Fruit fly (Drosophila melanogaster) whole organism, embryonic: ENCODE measurements around the gene Iris.

Source experiments
- ATbp ChIP-seq: fragments of 200-800 bp; sonication (Bioruptor generic); optimal IDR thresholded peaks from 2 replicates; lab custom pipeline; 2017; ENCODE audit warnings: missing biosample characterization, mild to moderate bottlenecking, missing genetic modification characterization, missing genetic modification reagents
- Abd-B ChIP-seq: fragments of 200-800 bp; sonication (Bioruptor generic); optimal IDR thresholded peaks from 2 replicates; lab custom pipeline; 2018; ENCODE audit warnings: missing biosample characterization, mild to moderate bottlenecking, missing genetic modification characterization, moderate library complexity
- CG10979 ChIP-seq: fragments of 200-800 bp; sonication (Bioruptor generic); optimal IDR thresholded peaks from 2 replicates; lab custom pipeline; 2018; ENCODE audit warnings: missing biosample characterization, mild to moderate bottlenecking, missing genetic modification characterization, moderate library complexity
- CG11456 ChIP-seq: fragments of 200-800 bp; sonication (Bioruptor generic); IDR thresholded peaks from 3 replicates; pipeline ENCODE4 v1.3.6; 2022; ENCODE audit warnings: missing biosample characterization, missing genetic modification characterization
- CG11723 ChIP-seq: fragments of 200-800 bp; sonication (Bioruptor generic); optimal IDR thresholded peaks from 2 replicates; lab custom pipeline; 2017; ENCODE audit warnings: missing biosample characterization, mild to moderate bottlenecking, missing genetic modification characterization
- CG12769 ChIP-seq: fragments of 200-800 bp; sonication (Bioruptor generic); optimal IDR thresholded peaks from 2 replicates; lab custom pipeline; 2019; ENCODE audit warnings: missing biosample characterization, mild to moderate bottlenecking, missing genetic modification characterization, moderate library complexity
- CG15514 ChIP-seq: fragments of 200-800 bp; sonication (Bioruptor generic); optimal IDR thresholded peaks from 3 replicates; lab custom pipeline; 2017; ENCODE audit warnings: missing biosample characterization, missing genetic modification characterization, mild to moderate bottlenecking, moderate library complexity, missing genetic modification reagents
- CG15696 ChIP-seq: fragments of 200-800 bp; sonication (Bioruptor generic); optimal IDR thresholded peaks from 2 replicates; lab custom pipeline; 2019; ENCODE audit warnings: missing biosample characterization, mild to moderate bottlenecking, missing genetic modification characterization, moderate library complexity
- CG1647 ChIP-seq: fragments of 200-800 bp; sonication (Bioruptor generic); optimal IDR thresholded peaks from 3 replicates; lab custom pipeline; 2016; ENCODE audit warnings: missing biosample characterization, missing genetic modification characterization
- CG33213 ChIP-seq: fragments of 200-800 bp; sonication (Bioruptor generic); optimal IDR thresholded peaks from 3 replicates; lab custom pipeline; 2016; ENCODE audit warnings: missing biosample characterization, missing genetic modification characterization
- CG42726 ChIP-seq: fragments of 200-800 bp; sonication (Bioruptor generic); IDR thresholded peaks from 2 replicates; pipeline ENCODE4 v1.3.6; 2022; ENCODE audit warnings: missing biosample characterization, missing genetic modification characterization; ENCODE audit not compliant: partially characterized antibody
- CG4282 ChIP-seq: fragments of 200-800 bp; sonication (Bioruptor generic); optimal IDR thresholded peaks from 2 replicates; lab custom pipeline; 2016; ENCODE audit warnings: missing biosample characterization, missing genetic modification characterization
- CG4617 ChIP-seq: fragments of 200-800 bp; sonication (Bioruptor generic); optimal IDR thresholded peaks from 3 replicates; lab custom pipeline; 2016; ENCODE audit warnings: missing biosample characterization, missing genetic modification characterization, borderline replicate concordance
- CG4854 ChIP-seq: fragments of 200-800 bp; sonication (Bioruptor generic); optimal IDR thresholded peaks from 2 replicates; lab custom pipeline; 2016; ENCODE audit warnings: missing biosample characterization, missing genetic modification characterization, inconsistent platforms
- CG6254 ChIP-seq: fragments of 200-800 bp; sonication (Bioruptor generic); optimal IDR thresholded peaks from 3 replicates; lab custom pipeline; 2017; ENCODE audit warnings: mild to moderate bottlenecking, missing biosample characterization, missing genetic modification reagents, missing genetic modification characterization
- CG6791 ChIP-seq: fragments of 200-800 bp; sonication (Bioruptor generic); IDR thresholded peaks from 3 replicates; pipeline ENCODE4 v1.3.6; 2022; ENCODE audit warnings: missing biosample characterization, missing genetic modification characterization; ENCODE audit not compliant: partially characterized antibody
- CG7357 ChIP-seq: fragments of 200-800 bp; sonication (Bioruptor generic); IDR thresholded peaks from 3 replicates; pipeline ENCODE4 v1.3.6; 2022; ENCODE audit warnings: missing biosample characterization, missing genetic modification characterization
- CG7786 ChIP-seq: fragments of 200-800 bp; sonication (Bioruptor generic); optimal IDR thresholded peaks from 2 replicates; lab custom pipeline; 2016; ENCODE audit warnings: missing biosample characterization, missing genetic modification characterization
- CG7839 ChIP-seq: fragments of 200-800 bp; sonication (Bioruptor generic); optimal IDR thresholded peaks from 3 replicates; lab custom pipeline; 2018; ENCODE audit warnings: missing biosample characterization, mild to moderate bottlenecking, missing genetic modification characterization, moderate library complexity
- CG7963 ChIP-seq: fragments of 200-800 bp; sonication (Bioruptor generic); IDR thresholded peaks from 3 replicates; pipeline ENCODE4 v1.3.6; 2022; ENCODE audit warnings: missing biosample characterization, missing genetic modification characterization; ENCODE audit not compliant: partially characterized antibody
- CG8478 ChIP-seq: fragments of >200 bp; optimal IDR thresholded peaks from 2 replicates; lab custom pipeline; 2018
- CG9609 ChIP-seq: fragments of 200-800 bp; sonication (Bioruptor generic); optimal IDR thresholded peaks from 3 replicates; lab custom pipeline; 2016; ENCODE audit warnings: missing biosample characterization, missing genetic modification characterization
- CG9932 ChIP-seq: fragments of 200-800 bp; sonication (Bioruptor generic); IDR thresholded peaks from 2 replicates; pipeline ENCODE4 v1.3.6; 2022; ENCODE audit warnings: missing biosample characterization, missing genetic modification characterization
- D ChIP-seq, 2 experiments: fragments of 200-800 bp in 1 of 2; fragments of >200 bp in 1 of 2; sonication (Bioruptor generic) in 1 of 2; optimal IDR thresholded peaks; 2 replicates in 1 of 2; 3 replicates in 1 of 2; lab custom pipeline; 2017; ENCODE audit warnings: mild to moderate bottlenecking in 1 of 2, missing biosample characterization in 1 of 2, missing genetic modification characterization in 1 of 2, missing genetic modification reagents in 1 of 2
- Dad ChIP-seq: fragments of 200-800 bp; sonication (Bioruptor generic); optimal IDR thresholded peaks from 3 replicates; lab custom pipeline; 2016; ENCODE audit warnings: missing biosample characterization, missing genetic modification characterization
- Fer2 ChIP-seq: fragments of 200-800 bp; sonication (Bioruptor generic); optimal IDR thresholded peaks from 2 replicates; lab custom pipeline; 2018; ENCODE audit warnings: missing biosample characterization, mild to moderate bottlenecking, missing genetic modification characterization, moderate library complexity
- HLH3B ChIP-seq: fragments of 200-800 bp; sonication (Bioruptor generic); IDR thresholded peaks from 2 replicates; pipeline ENCODE4 v1.3.6; 2022; ENCODE audit warnings: missing biosample characterization, missing genetic modification characterization
- HLH54F ChIP-seq: fragments of 200-800 bp; sonication (Bioruptor generic); optimal IDR thresholded peaks from 3 replicates; lab custom pipeline; 2016; ENCODE audit warnings: missing biosample characterization, missing genetic modification characterization
- Hmx ChIP-seq: fragments of 200-800 bp; sonication (Bioruptor generic); optimal IDR thresholded peaks from 2 replicates; lab custom pipeline; 2016; ENCODE audit warnings: missing biosample characterization, missing genetic modification characterization
- Jarid2 ChIP-seq: fragments of 200-800 bp; sonication (Bioruptor generic); optimal IDR thresholded peaks from 3 replicates; lab custom pipeline; 2017; ENCODE audit warnings: mild to moderate bottlenecking, missing biosample characterization, missing genetic modification reagents, missing genetic modification characterization
- Lpt ChIP-seq: fragments of >200 bp; optimal IDR thresholded peaks from 2 replicates; lab custom pipeline; 2018; ENCODE audit warnings: missing biosample characterization, missing genetic modification characterization
- Ravus ChIP-seq: fragments of 200-800 bp; sonication (Bioruptor generic); IDR thresholded peaks from 2 replicates; pipeline ENCODE4 v1.3.6; 2022; ENCODE audit warnings: missing biosample characterization, missing genetic modification characterization
- bcd ChIP-seq: fragments of 200-800 bp; sonication (Bioruptor generic); optimal IDR thresholded peaks from 2 replicates; lab custom pipeline; 2017; ENCODE audit warnings: missing biosample characterization, mild to moderate bottlenecking, missing genetic modification characterization
- bowl ChIP-seq: fragments of 200-800 bp; sonication (Bioruptor generic); IDR thresholded peaks from 2 replicates; pipeline ENCODE4 v1.3.6; 2022; ENCODE audit warnings: missing biosample characterization, missing genetic modification characterization
- cato ChIP-seq: fragments of 200-800 bp; sonication (Bioruptor generic); optimal IDR thresholded peaks from 2 replicates; lab custom pipeline; 2016; ENCODE audit warnings: missing biosample characterization, missing genetic modification characterization, borderline replicate concordance
- corto ChIP-seq: fragments of 200-800 bp; sonication (Bioruptor generic); optimal IDR thresholded peaks from 2 replicates; lab custom pipeline; 2016; ENCODE audit warnings: missing biosample characterization, mild to moderate bottlenecking, missing genetic modification characterization, moderate library complexity
- crp ChIP-seq, 2 experiments: fragments of 200-800 bp; sonication (Bioruptor generic); optimal IDR thresholded peaks; 2 replicates in 1 of 2; 3 replicates in 1 of 2; lab custom pipeline; 2017; ENCODE audit warnings: missing biosample characterization in 2 of 2, missing genetic modification characterization in 2 of 2, mild to moderate bottlenecking in 1 of 2, moderate library complexity in 1 of 2
- dati ChIP-seq: fragments of 200-800 bp; sonication (Bioruptor generic); IDR thresholded peaks from 2 replicates; pipeline ENCODE4 v1.3.6; 2022; ENCODE audit warnings: missing biosample characterization, missing genetic modification characterization
- grau ChIP-seq: fragments of 200-800 bp; optimal IDR thresholded peaks from 3 replicates; lab custom pipeline; 2019; ENCODE audit warnings: missing biosample characterization, mild to moderate bottlenecking, missing genetic modification characterization, moderate library complexity
- ham ChIP-seq: fragments of 200-800 bp; sonication (Bioruptor generic); IDR thresholded peaks from 2 replicates; pipeline ENCODE4 v1.3.6; 2022; ENCODE audit warnings: missing biosample characterization, missing genetic modification characterization
- her ChIP-seq: fragments of 200-800 bp; sonication (Bioruptor generic); optimal IDR thresholded peaks from 2 replicates; lab custom pipeline; 2016; ENCODE audit warnings: missing biosample characterization, missing genetic modification characterization
- jing ChIP-seq: fragments of 200-800 bp; sonication (Bioruptor generic); optimal IDR thresholded peaks from 2 replicates; lab custom pipeline; 2018; ENCODE audit warnings: missing biosample characterization, mild to moderate bottlenecking, missing genetic modification characterization
- klu ChIP-seq: fragments of 200-800 bp; sonication (Bioruptor generic); IDR thresholded peaks from 2 replicates; pipeline ENCODE4 v1.3.6; 2022; ENCODE audit warnings: missing biosample characterization, missing genetic modification characterization
- oc ChIP-seq: fragments of 200-800 bp; sonication (Bioruptor generic); optimal IDR thresholded peaks from 2 replicates; lab custom pipeline; 2018; ENCODE audit warnings: missing biosample characterization, mild to moderate bottlenecking, missing genetic modification characterization, moderate library complexity
- seq ChIP-seq: fragments of 200-800 bp; sonication (Bioruptor generic); IDR thresholded peaks from 2 replicates; pipeline ENCODE4 v1.3.6; 2022; ENCODE audit warnings: missing biosample characterization, missing genetic modification characterization
- tx ChIP-seq: fragments of 200-800 bp; sonication (Bioruptor generic); optimal IDR thresholded peaks from 2 replicates; lab custom pipeline; 2016; ENCODE audit warnings: missing biosample characterization, missing genetic modification characterization
- zen2 ChIP-seq: fragments of 200-800 bp; sonication (Bioruptor generic); IDR thresholded peaks from 3 replicates; pipeline ENCODE4 v1.3.6; 2022; ENCODE audit warnings: missing biosample characterization, missing genetic modification characterization; ENCODE audit not compliant: partially characterized antibody
- zfh2 ChIP-seq: fragments of 200-800 bp; sonication (Bioruptor generic); optimal IDR thresholded peaks from 2 replicates; lab custom pipeline; 2016; ENCODE audit warnings: missing biosample characterization, missing genetic modification characterization

Iris gene

DNA sequence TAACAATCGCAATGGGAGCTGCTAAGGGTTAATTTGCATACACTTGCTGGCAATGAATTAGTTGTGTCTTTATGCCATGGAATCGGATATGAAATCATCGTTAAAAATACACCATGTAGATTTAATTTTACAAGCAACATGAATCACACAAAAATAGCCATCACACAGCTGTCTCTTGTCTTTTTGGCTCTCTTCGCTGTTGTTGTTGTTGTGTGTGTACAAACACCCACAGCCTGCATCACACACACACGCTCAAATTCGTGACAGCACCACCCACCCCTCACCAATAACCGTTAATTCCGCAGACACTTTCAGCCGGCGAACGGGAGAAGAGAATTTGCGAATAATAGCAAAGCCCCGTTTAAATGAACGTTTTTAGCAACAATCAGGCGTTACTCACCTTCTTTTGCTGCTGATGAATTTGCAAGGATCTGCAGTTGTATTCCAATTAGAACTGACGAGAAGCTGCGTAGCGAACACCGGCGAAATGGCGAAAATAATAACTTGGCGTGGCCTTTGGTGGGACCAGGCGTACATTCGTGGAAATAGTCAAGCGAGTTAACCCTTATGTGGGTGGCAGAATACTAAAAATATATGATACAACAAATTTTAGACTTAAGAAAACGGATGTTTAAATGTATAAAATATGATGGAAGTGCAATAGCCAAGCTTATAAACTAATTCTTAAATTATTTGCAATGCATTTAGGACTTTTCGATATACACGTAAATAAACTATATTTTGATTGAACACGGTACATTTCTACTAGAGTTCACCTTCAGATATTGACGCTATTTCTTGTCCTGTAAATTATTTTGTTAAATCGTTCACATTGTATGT lies 24.0 kb upstream of the Iris start, which contains the start of gene capt (continued):
- TF ChIP-seq CG10979 (tag; lab: Kevin White, UChicago) (no peak), crp (GFP tag; optimal IDR thresholded peaks at IDR 0.05; lab: Kevin White, UChicago) (peak; percentile 6 to 66), klu (no peak), CG9609 (GFP tag; lab: Kevin White, UChicago) (peak; percentile 19), her (peak; percentile 2), oc (no peak), corto (no peak), CG15696 (tag; lab: Kevin White, UChicago) (peak; percentile 24), CG15514 (GFP tag; lab: Kevin White, UChicago) (peak; percentile 50), zfh2 (peak; percentile 42), Hmx (GFP tag; lab: Kevin White, UChicago) (no peak), CG6254 (GFP tag; lab: Kevin White, UChicago) (no peak), CG7786 (GFP tag; lab: Kevin White, UChicago) (peak; percentile 26), CG11456 (GFP tag; lab: Robert Waterston, UW) (peak; percentile 62; the same call in 1 of the 3 replicates), CG7963 (GFP tag; lab: Robert Waterston, UW) (no peak), bowl (GFP tag; lab: Robert Waterston, UW) (no peak), CG6791 (GFP tag; lab: Robert Waterston, UW) (no peak), CG42726 (GFP tag; lab: Robert Waterston, UW) (peak; percentile 52; the same call in 1 of the 2 replicates), HLH3B (peak; percentile 23; the same call in 1 of the 2 replicates), tx (GFP tag; lab: Kevin White, UChicago) (no peak), Jarid2 (GFP tag; lab: Kevin White, UChicago) (no peak), CG1647 (no peak), CG4282 (no peak), CG9932 (peak; percentile 81), jing (GFP tag; lab: Kevin White, UChicago) (no peak), Dad (no peak), Fer2 (tag; lab: Kevin White, UChicago) (no peak), cato (GFP tag; lab: Kevin White, UChicago) (no peak), CG8478 (no peak), ham (GFP tag; lab: Robert Waterston, UW) (no peak), Ravus (GFP tag; lab: Robert Waterston, UW) (no peak), zen2 (no peak), HLH54F (GFP tag; lab: Kevin White, UChicago) (peak; percentile 16), Abd-B (peak; percentile 46), dati (no peak), ATbp (no peak), D (optimal IDR thresholded peaks at IDR 0.05; lab: Kevin White, UChicago) (no peak), D (GFP tag; optimal IDR thresholded peaks at IDR 0.05; lab: Kevin White, UChicago) (no peak), CG12769 (tag; lab: Kevin White, UChicago) (no peak), grau (peak; percentile 39), CG7839 (tag; lab: Kevin White, UChicago) (no peak), Lpt (no peak), bcd (peak; percentile 26), CG4854 (GFP tag; lab: Kevin White, UChicago) (no peak), CG4617 (GFP tag; lab: Kevin White, UChicago) (no peak), CG7357 (GFP tag; lab: Robert Waterston, UW) (no peak), seq (GFP tag; lab: Robert Waterston, UW) (no peak), CG33213 (no peak), CG11723 (GFP tag; lab: Kevin White, UChicago) (peak; percentile 26)
